Worm (Caenorhabditis elegans) whole organism, early embryonic: ENCODE measurements around the gene col-81.

ENCODE experiments used
- B0310.2 ChIP-seq: sonication (generic microtip); optimal IDR thresholded peaks from 2 replicates; lab custom pipeline; 2016; ENCODE audit warnings: mild to moderate bottlenecking, missing genetic modification characterization, missing compliant biosample characterization
- ama-1 ChIP-seq: fragments of 150-350 bp; optimal IDR thresholded peaks from 2 replicates; lab custom pipeline; 2014
- ets-7 ChIP-seq: sonication (generic microtip); optimal IDR thresholded peaks from 2 replicates; lab custom pipeline; 2016; ENCODE audit warnings: missing genotype, missing genetic modification characterization, missing compliant biosample characterization
- tbx-37 ChIP-seq: fragments of 200-800 bp; sonication (Bioruptor generic); conservative IDR thresholded peaks from 2 replicates; pipeline ENCODE4 v1.3.6; 2022; ENCODE audit warnings: missing genetic modification reagents, missing genetic modification characterization, missing compliant biosample characterization

ce11 chrII:10986461-10987090, 27.0 kb downstream of the col-81 start:
- TF ChIP-seq tbx-37 (GFP tag; lab: Robert Waterston, UW) (no peak), ets-7 (tag; lab: Kevin White, UChicago) (no peak), B0310.2 (no peak), ama-1 (lab: Kevin White, UChicago) (no peak)
